Worm (Caenorhabditis elegans): ENCODE results near the gene romo-1.
A peak's percentile ranks its signal among the peaks of the same experiment; 100 is the strongest.

Gene romo-1

DNA sequence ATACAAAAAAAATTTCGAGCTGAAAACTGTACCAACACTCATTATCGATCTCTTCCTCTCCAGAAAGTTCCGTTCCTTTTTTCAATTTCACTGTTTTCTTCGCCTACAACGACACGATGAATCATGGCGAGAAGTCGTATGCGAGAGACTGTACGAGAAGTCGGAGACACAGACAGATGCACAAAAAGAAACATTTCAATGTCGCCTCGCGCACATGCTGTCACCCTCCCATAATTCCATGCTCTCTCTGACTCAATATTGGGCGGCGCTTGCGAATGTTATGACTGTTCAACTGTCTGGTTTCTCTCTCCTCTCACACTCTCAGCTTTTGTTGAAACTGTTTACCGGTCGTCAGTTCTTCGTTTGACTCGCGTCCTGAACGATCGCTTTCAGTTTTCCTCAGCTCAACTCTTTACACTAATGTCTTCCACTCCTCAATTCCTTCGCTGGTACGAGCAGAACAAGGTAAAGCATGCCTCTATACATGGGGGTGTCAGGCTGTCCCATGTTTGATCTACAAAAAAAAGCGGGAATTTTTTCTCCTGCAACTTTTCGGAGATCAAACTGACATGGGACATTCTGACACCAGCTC is 40.9 kb downstream of the romo-1 start (continued):
- no peak for TF ChIP-seq T26A5.8 (tag; optimal IDR thresholded peaks at IDR 0.05)

DNA sequence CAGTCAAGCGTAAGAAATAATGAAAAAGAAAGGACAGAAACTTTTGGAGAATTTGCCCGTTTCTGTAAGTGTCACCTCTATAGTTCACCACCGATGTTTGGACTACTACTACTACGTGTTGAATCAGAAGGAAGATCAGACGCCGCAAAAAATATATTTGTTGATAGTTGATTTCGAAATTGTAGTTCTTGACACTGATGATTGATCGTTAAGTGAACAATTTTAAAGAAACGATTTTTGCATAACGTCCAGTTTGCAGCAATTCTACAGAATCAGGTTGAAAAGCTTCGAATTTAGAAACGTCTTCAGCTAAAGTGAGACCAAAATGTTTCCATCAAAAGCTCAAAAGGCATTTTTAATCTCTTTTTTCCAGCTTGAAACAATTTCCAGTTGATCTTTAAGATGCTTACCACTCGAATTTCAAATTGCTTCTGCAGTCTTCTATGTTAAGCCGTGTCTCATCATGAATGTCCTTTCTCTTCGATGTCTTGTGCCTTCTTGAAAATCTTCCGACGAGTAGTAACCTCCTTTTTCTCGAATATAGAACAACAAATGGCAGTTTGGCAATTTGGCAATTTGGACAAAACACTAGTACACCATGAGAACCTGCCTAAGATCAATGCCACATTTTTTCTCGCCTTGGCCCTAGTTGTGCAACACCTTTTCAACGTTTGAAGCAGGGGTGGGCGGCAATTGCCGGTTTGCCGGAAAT is 41.8 kb downstream of the romo-1 start:
- TF ChIP-seq lin-26 (GFP tag; IDR thresholded peaks at IDR 0.05) (no peak), hsf-1 (GFP tag; IDR thresholded peaks at IDR 0.05) (no peak), snpc-1.3 (tag; optimal IDR thresholded peaks at IDR 0.05; ENCODE audit: insufficient read depth) (no peak), ztf-25 (GFP tag; IDR thresholded peaks at IDR 0.05) (no peak), lsy-27 (tag; optimal IDR thresholded peaks at IDR 0.05; ENCODE audit: borderline replicate concordance, insufficient read depth) (no peak), ekl-4 (GFP tag; IDR thresholded peaks at IDR 0.05) (no peak), F23B12.7 (tag; optimal IDR thresholded peaks at IDR 0.05; ENCODE audit: insufficient read depth) (no peak), bed-1 (GFP tag; IDR thresholded peaks at IDR 0.05) (no peak), hlh-12 (tag; optimal IDR thresholded peaks at IDR 0.05) (no peak), Y53G8AR.9 (GFP tag; conservative IDR thresholded peaks at IDR 0.05) (0 out of 2 replicates have a peak, but pooled peaks have one; percentile 7), snpc-1.1 (tag; optimal IDR thresholded peaks at IDR 0.05; ENCODE audit: insufficient read depth) (peak; percentile 3), dpff-1 (tag; optimal IDR thresholded peaks at IDR 0.05) (no peak), lir-1 (GFP tag; conservative IDR thresholded peaks at IDR 0.05) (no peak), mxl-1 (tag; optimal IDR thresholded peaks at IDR 0.05) (no peak)

DNA sequence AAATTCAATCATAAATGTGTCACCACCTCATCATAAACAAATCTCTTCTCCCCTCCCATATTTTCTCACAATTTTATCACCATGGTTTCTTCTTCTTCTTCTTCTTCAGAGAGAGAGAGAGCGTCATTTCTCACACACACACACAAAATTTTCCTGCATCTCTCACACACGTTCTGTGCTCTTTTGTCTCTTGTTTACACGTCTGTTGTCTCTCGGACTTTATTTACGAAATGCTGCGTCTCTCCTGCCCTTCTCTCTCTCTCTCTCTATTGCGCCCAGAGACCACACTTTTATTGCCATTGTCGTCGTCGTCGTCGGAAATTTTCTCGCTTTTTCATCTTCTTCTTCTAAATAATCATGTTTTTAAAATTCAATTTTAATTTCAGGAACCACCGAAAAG is 42.5 kb downstream of the romo-1 start, which contains the start of gene lec-1:
TSS of gene lec-1 (plus strand) at position 387 of the 400 bp plus-strand sequence.
- TF ChIP-seq lin-40 (tag; optimal IDR thresholded peaks at IDR 0.05) = peak; percentile 45
- TF ChIP-seq let-607 (tag; optimal IDR thresholded peaks at IDR 0.05) = peak in 1 of 2 experiments; percentile 6
- no peak for TF ChIP-seq bed-2 (GFP tag; IDR thresholded peaks at IDR 0.05)
- no peak for TF ChIP-seq nfya-1 (tag; optimal IDR thresholded peaks at IDR 0.05; ENCODE audit: borderline replicate concordance, insufficient read depth)
- TF ChIP-seq K12H6.12 (tag; optimal IDR thresholded peaks at IDR 0.05) = peak; percentile 24
- TF ChIP-seq B0336.3 (GFP tag; IDR thresholded peaks at IDR 0.05) = no peak
- no peak for TF ChIP-seq die-1 (tag; optimal IDR thresholded peaks at IDR 0.05)
- peak; percentile 77 for TF ChIP-seq nhr-80 (tag; optimal IDR thresholded peaks at IDR 0.05)
- no peak for TF ChIP-seq hrde-1 (tag; optimal IDR thresholded peaks at IDR 0.05; ENCODE audit: borderline replicate concordance)
- TF ChIP-seq lsl-1 (GFP tag; optimal IDR thresholded peaks at IDR 0.05) = no peak
- no peak for TF ChIP-seq ceh-100 (GFP tag; IDR thresholded peaks at IDR 0.05)
- no peak for TF ChIP-seq F10E7.11 (tag; optimal IDR thresholded peaks at IDR 0.05)
- no peak for TF ChIP-seq aptf-3 (GFP tag; IDR thresholded peaks at IDR 0.05)
- TF ChIP-seq lin-35 (GFP tag; optimal IDR thresholded peaks at IDR 0.05) = peak in 1 of 3 experiments; percentile 16
- no peak for TF ChIP-seq D2030.7 (GFP tag; IDR thresholded peaks at IDR 0.05)
- peak; percentile 41 for TF ChIP-seq pha-4 (tag; optimal IDR thresholded peaks at IDR 0.05)
- no peak for TF ChIP-seq attf-6 (GFP tag; IDR thresholded peaks at IDR 0.05)
- TF ChIP-seq hmg-1.2 (GFP tag; IDR thresholded peaks at IDR 0.05) = peak; percentile 79; the same call in 1 of the 2 replicates
- TF ChIP-seq F52B5.7 (tag; optimal IDR thresholded peaks at IDR 0.05) = no peak
- no peak for TF ChIP-seq snpc-1.3 (tag; optimal IDR thresholded peaks at IDR 0.05; ENCODE audit: insufficient read depth)
- no peak for TF ChIP-seq lsy-27 (tag; optimal IDR thresholded peaks at IDR 0.05; ENCODE audit: borderline replicate concordance, insufficient read depth)
- no peak for TF ChIP-seq lir-1 (GFP tag; conservative IDR thresholded peaks at IDR 0.05)
- no peak for TF ChIP-seq nfya-2 (GFP tag; IDR thresholded peaks at IDR 0.05)
- TF ChIP-seq dox-1 (GFP tag; IDR thresholded peaks at IDR 0.05) = peak; percentile 55; the same call in 1 of the 2 replicates
- no peak for TF ChIP-seq nhr-27 (tag; optimal IDR thresholded peaks at IDR 0.05)
- no peak for TF ChIP-seq bed-1 (GFP tag; IDR thresholded peaks at IDR 0.05)
- no peak for TF ChIP-seq egrh-3 (GFP tag; IDR thresholded peaks at IDR 0.05)
- TF ChIP-seq tbp1 (GFP tag; optimal IDR thresholded peaks at IDR 0.05) = no peak
- TF ChIP-seq C17E4.6 (GFP tag; IDR thresholded peaks at IDR 0.05) = no peak
- no peak for TF ChIP-seq nhr-179 (tag; optimal IDR thresholded peaks at IDR 0.05)
- TF ChIP-seq egl-44 (GFP tag; IDR thresholded peaks at IDR 0.05) = no peak

Measured in whole organism, young adult.